Worm (Caenorhabditis elegans) whole organism, L4 larva: ENCODE data around the gene snr-4.

ENCODE experiments used
- ceh-82 ChIP-seq: sonication (generic microtip); optimal IDR thresholded peaks from 2 replicates; lab custom pipeline; 2017; ENCODE audit warnings: missing biosample characterization, missing genetic modification characterization
- fos-1 ChIP-seq: fragments of 150-350 bp; optimal IDR thresholded peaks from 2 replicates; lab custom pipeline; 2014; ENCODE audit warnings: missing biosample characterization, missing genetic modification characterization
- zip-11 ChIP-seq: fragments of 200-800 bp; sonication (Bioruptor generic); IDR thresholded peaks from 2 replicates; pipeline ENCODE4 v1.3.6; 2022; ENCODE audit warnings: missing genetic modification characterization, missing compliant biosample characterization

ce11 chrV:11953621-11954020 lies 25.9 kb downstream of the snr-4 start:
- TF ChIP-seq zip-11: no peak
- TF ChIP-seq ceh-82 (tag; lab: Kevin White, UChicago): no peak
- TF ChIP-seq fos-1 (tag; lab: Kevin White, UChicago): no peak
